Fruit fly (Drosophila melanogaster) whole organism, pupa: Measurements from ENCODE around the gene CG18649.

Experiments used
- CG10348 ChIP-seq: fragments of 200-800 bp; sonication (Bioruptor generic); IDR thresholded peaks from 2 replicates; pipeline ENCODE4 v1.3.6; 2022; ENCODE audit warnings: missing biosample characterization, missing genetic modification characterization
- CG12605 ChIP-seq: fragments of 200-800 bp; sonication (Bioruptor generic); IDR thresholded peaks from 2 replicates; pipeline ENCODE4 v1.3.6; 2022; ENCODE audit warnings: missing biosample characterization, missing genetic modification characterization
- CG13204 ChIP-seq: fragments of 200-800 bp; sonication (Bioruptor generic); optimal IDR thresholded peaks from 2 replicates; lab custom pipeline; 2018; ENCODE audit warnings: missing biosample characterization, mild to moderate bottlenecking, missing genetic modification characterization, moderate library complexity
- CG14655 ChIP-seq: fragments of 200-800 bp; sonication (Bioruptor generic); optimal IDR thresholded peaks from 3 replicates; lab custom pipeline; 2017; ENCODE audit warnings: mild to moderate bottlenecking, missing biosample characterization, missing genetic modification reagents, missing genetic modification characterization
- CG15710 ChIP-seq: fragments of 200-800 bp; sonication (Bioruptor generic); optimal IDR thresholded peaks from 2 replicates; lab custom pipeline; 2018; ENCODE audit warnings: missing biosample characterization, mild to moderate bottlenecking, missing genetic modification characterization, moderate library complexity
- CG17806 ChIP-seq: fragments of 200-800 bp; sonication (Bioruptor generic); optimal IDR thresholded peaks from 2 replicates; lab custom pipeline; 2018; ENCODE audit warnings: missing biosample characterization, mild to moderate bottlenecking, missing genetic modification characterization, moderate library complexity
- CG32121 ChIP-seq: fragments of 200-800 bp; sonication (Bioruptor generic); IDR thresholded peaks from 2 replicates; pipeline ENCODE4 v1.3.6; 2022; ENCODE audit warnings: missing biosample characterization, missing genetic modification characterization
- CG34367 ChIP-seq: fragments of 200-800 bp; sonication (Bioruptor generic); optimal IDR thresholded peaks from 2 replicates; lab custom pipeline; 2018; ENCODE audit warnings: missing biosample characterization, mild to moderate bottlenecking, missing genetic modification characterization
- CG4496 ChIP-seq: fragments of 200-800 bp; sonication (Bioruptor generic); IDR thresholded peaks from 3 replicates; pipeline ENCODE4 v1.3.6; 2022; ENCODE audit warnings: missing biosample characterization, missing genetic modification characterization
- CG8159 ChIP-seq: fragments of 200-800 bp; sonication (Bioruptor generic); optimal IDR thresholded peaks from 3 replicates; lab custom pipeline; 2018; ENCODE audit warnings: missing biosample characterization, mild to moderate bottlenecking, missing genetic modification characterization, moderate library complexity
- CG8301 ChIP-seq: fragments of 200-800 bp; sonication (Bioruptor generic); optimal IDR thresholded peaks from 2 replicates; lab custom pipeline; 2018; ENCODE audit warnings: missing biosample characterization, mild to moderate bottlenecking, missing genetic modification characterization
- CG9948 ChIP-seq: fragments of 200-800 bp; sonication (Bioruptor generic); optimal IDR thresholded peaks from 2 replicates; lab custom pipeline; 2018; ENCODE audit warnings: missing biosample characterization, mild to moderate bottlenecking, missing genetic modification characterization, moderate library complexity
- D1 ChIP-seq: fragments of 200-800 bp; sonication (Bioruptor generic); optimal IDR thresholded peaks from 2 replicates; lab custom pipeline; 2018; ENCODE audit warnings: missing biosample characterization, mild to moderate bottlenecking, missing genetic modification characterization, moderate library complexity
- EcR ChIP-seq: fragments of 200-800 bp; sonication (Bioruptor generic); optimal IDR thresholded peaks from 3 replicates; lab custom pipeline; 2019; ENCODE audit warnings: missing biosample characterization, missing genetic modification characterization, mild to moderate bottlenecking, moderate library complexity, missing genetic modification reagents
- Ets98B ChIP-seq: fragments of 200-800 bp; sonication (Bioruptor generic); IDR thresholded peaks from 2 replicates; pipeline ENCODE4 v1.3.6; 2022; ENCODE audit warnings: missing biosample characterization, missing genetic modification characterization
- Pif1A ChIP-seq: fragments of 200-800 bp; sonication (Bioruptor generic); optimal IDR thresholded peaks from 3 replicates; lab custom pipeline; 2016; ENCODE audit warnings: missing biosample characterization, missing genetic modification characterization
- Pif1B ChIP-seq: fragments of 200-800 bp; sonication (Bioruptor generic); optimal IDR thresholded peaks from 3 replicates; lab custom pipeline; 2016; ENCODE audit warnings: missing biosample characterization, missing genetic modification characterization
- Snoo ChIP-seq: fragments of 200-800 bp; sonication (Bioruptor generic); optimal IDR thresholded peaks from 3 replicates; lab custom pipeline; 2017; ENCODE audit warnings: missing biosample characterization, mild to moderate bottlenecking, missing genetic modification characterization, inconsistent platforms
- fd96Ca ChIP-seq: fragments of 200-800 bp; sonication (Bioruptor generic); IDR thresholded peaks from 3 replicates; pipeline ENCODE4 v1.3.6; 2022; ENCODE audit warnings: missing biosample characterization, missing genetic modification characterization
- gl ChIP-seq: fragments of 200-800 bp; sonication (Bioruptor generic); optimal IDR thresholded peaks from 2 replicates; lab custom pipeline; 2018; ENCODE audit warnings: missing biosample characterization, mild to moderate bottlenecking, missing genetic modification characterization
- rn ChIP-seq: fragments of 200-800 bp; sonication (Bioruptor generic); IDR thresholded peaks from 2 replicates; pipeline ENCODE4 v1.3.6; 2022; ENCODE audit warnings: missing biosample characterization, missing genetic modification characterization

The CG18649 gene

DNA sequence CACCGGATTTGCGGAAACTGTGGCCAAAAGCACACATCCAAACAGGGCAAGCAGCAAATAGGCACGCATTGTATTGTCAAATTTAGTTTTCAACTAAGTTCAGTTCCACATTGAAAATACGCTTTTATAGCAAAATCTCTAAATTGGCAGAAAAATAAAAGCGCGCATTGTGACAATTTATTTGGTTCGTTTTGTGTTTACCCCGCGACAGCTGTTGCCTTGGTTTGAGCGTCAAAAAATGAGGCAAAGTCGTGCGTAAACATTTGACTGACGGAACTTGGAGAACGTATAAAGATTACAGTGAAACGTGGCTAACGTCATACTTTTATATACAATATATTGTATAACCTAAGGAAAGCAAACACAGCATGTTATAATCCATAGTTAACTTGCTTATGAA, at the start of gene CG18649:
Gene CG18649, minus strand, starts transcription at position 101 of the 400 bp plus-strand sequence.
- TF ChIP-seq CG32121 (no peak), CG10348 (GFP tag; lab: Robert Waterston, UW) (no peak), CG12605 (no peak), CG13204 (GFP tag; lab: Kevin White, UChicago) (no peak), Pif1B (GFP tag; lab: Kevin White, UChicago) (no peak), fd96Ca (GFP tag; lab: Robert Waterston, UW) (no peak), CG15710 (tag; lab: Kevin White, UChicago) (no peak), rn (no peak), CG9948 (no peak), Snoo (tag; lab: Kevin White, UChicago) (no peak), gl (no peak), CG4496 (GFP tag; lab: Robert Waterston, UW) (no peak), EcR (no peak), CG34367 (no peak), Pif1A (GFP tag; lab: Kevin White, UChicago) (no peak), CG8159 (no peak), CG14655 (GFP tag; lab: Kevin White, UChicago) (no peak), D1 (no peak)

DNA sequence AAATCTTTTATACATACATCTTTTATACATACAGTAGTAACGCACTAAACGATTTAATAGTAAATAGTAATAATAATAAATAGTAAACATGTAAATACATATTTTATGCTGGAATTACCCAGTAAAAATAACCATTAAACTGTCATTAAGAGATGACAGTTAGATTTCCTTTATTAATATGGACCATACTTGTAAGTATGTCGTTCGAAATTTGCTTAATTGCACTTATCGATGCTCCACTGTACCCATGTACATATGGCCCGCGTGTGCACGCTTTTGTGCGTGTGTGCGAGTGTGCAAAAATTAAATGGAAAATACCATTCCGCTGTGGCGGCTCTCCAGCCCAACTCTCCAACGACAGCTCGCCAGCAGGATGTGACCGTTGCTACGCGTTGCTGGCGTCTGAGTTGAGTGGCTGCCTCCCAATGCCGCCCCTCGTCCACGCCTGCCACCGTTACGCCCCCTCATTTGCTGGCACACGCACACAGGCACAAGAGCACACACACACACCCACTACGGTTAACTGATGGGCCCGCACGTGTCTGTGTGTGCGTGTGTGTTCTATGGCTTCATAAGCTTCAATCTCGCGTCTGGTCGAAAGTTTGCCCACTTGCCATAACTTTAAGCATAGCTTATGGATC, 48.9 kb upstream of the CG18649 start:
- no peak for TF ChIP-seq CG10348 (GFP tag; lab: Robert Waterston, UW)
- TF ChIP-seq Pif1B (GFP tag; lab: Kevin White, UChicago): no peak
- peak; percentile 13 for TF ChIP-seq CG8301 (tag; lab: Kevin White, UChicago)
- TF ChIP-seq D1: no peak
- peak; percentile 54; the same call in 1 of the 3 replicates for TF ChIP-seq CG4496 (GFP tag; lab: Robert Waterston, UW)
- peak; percentile 5 for TF ChIP-seq Pif1A (GFP tag; lab: Kevin White, UChicago)
- peak; percentile 31 for TF ChIP-seq Ets98B (GFP tag; lab: Robert Waterston, UW)
- peak; percentile 31 for TF ChIP-seq CG17806
- TF ChIP-seq CG13204 (GFP tag; lab: Kevin White, UChicago): peak; percentile 96
- peak; percentile 25 for TF ChIP-seq CG9948
- peak; percentile 49 for TF ChIP-seq CG14655 (GFP tag; lab: Kevin White, UChicago)
- TF ChIP-seq CG8159: peak; percentile 49
- 0 out of 3 replicates have a peak, but pooled peaks have one; percentile 12 for TF ChIP-seq fd96Ca (GFP tag; lab: Robert Waterston, UW)
- TF ChIP-seq CG15710 (tag; lab: Kevin White, UChicago): peak; percentile 49
- TF ChIP-seq CG34367: peak; percentile 38
- peak; percentile 49 for TF ChIP-seq EcR
- no peak for TF ChIP-seq CG32121
- no peak for TF ChIP-seq Snoo (tag; lab: Kevin White, UChicago)

DNA sequence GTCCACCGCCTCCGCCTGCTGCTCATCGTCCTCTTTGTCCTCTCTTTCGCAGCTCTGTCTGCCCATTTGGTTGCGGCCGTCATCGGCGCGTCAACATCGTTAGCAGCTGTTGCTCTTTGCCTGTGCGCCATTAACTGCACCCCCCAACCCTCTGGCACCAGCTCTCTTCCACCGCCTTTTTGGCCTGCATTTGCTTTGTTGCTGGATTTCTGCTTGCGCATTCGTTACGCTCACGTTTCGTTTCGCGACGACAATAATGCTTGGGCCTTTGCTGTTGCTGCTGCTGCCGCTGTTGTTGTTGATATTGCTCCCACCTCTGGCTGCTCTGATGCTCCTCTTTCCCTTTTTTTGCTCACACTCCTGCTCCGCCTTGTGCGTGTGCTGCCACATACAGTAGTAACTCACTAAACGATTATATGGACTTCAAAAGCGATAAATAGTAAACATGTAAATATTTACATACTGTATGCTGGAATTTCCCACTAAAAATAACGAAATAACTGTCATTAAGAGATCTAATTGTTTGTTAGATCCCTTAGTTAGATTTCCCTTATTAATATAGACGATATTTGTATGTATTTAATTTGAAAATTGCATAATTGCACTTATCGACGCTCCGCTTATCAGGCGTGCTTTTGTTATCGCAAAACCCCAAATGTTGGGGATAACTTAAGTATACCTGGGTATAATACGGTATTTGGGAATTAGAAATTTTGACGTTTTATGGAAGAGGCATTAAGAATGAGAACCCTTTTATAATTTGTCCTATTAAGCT, 47.9 kb upstream of the CG18649 start:
- TF ChIP-seq CG13204 (GFP tag; lab: Kevin White, UChicago) (peak; percentile 99), CG17806 (peak; percentile 25), EcR (peak; percentile 83), CG12605 (no peak; the same call in 1 of the 2 replicates), CG4496 (GFP tag; lab: Robert Waterston, UW) (peak; percentile 71; the same call in 2 of the 3 replicates), Pif1B (GFP tag; lab: Kevin White, UChicago) (no peak), Pif1A (GFP tag; lab: Kevin White, UChicago) (no peak), CG34367 (peak; percentile 5), CG8159 (peak; percentile 52), CG15710 (tag; lab: Kevin White, UChicago) (peak; percentile 37), CG9948 (peak; percentile 7), rn (no peak), CG32121 (peak; percentile 60), CG10348 (GFP tag; lab: Robert Waterston, UW) (0 out of 2 replicates have a peak, but pooled peaks have one; percentile 7), gl (peak; percentile 8), CG8301 (tag; lab: Kevin White, UChicago) (peak; percentile 18), CG14655 (GFP tag; lab: Kevin White, UChicago) (peak; percentile 2), D1 (peak; percentile 12), Snoo (tag; lab: Kevin White, UChicago) (peak; percentile 22), Ets98B (GFP tag; lab: Robert Waterston, UW) (peak; percentile 47; the same call in 1 of the 2 replicates), fd96Ca (GFP tag; lab: Robert Waterston, UW) (peak; percentile 25; the same call in 1 of the 3 replicates)

dm6 chr3L:15100983-15101382, 47.0 kb upstream of the CG18649 start:
- TF ChIP-seq CG10348 (GFP tag; lab: Robert Waterston, UW) (no peak), CG12605 (no peak), Ets98B (GFP tag; lab: Robert Waterston, UW) (no peak), CG8159 (no peak), fd96Ca (GFP tag; lab: Robert Waterston, UW) (no peak), Pif1A (GFP tag; lab: Kevin White, UChicago) (no peak), Snoo (tag; lab: Kevin White, UChicago) (no peak), CG9948 (no peak), CG15710 (tag; lab: Kevin White, UChicago) (no peak), CG8301 (tag; lab: Kevin White, UChicago) (no peak), CG4496 (GFP tag; lab: Robert Waterston, UW) (no peak), EcR (no peak), CG14655 (GFP tag; lab: Kevin White, UChicago) (no peak)
- TF ChIP-seq, all 21 proteins: peak for 0

DNA sequence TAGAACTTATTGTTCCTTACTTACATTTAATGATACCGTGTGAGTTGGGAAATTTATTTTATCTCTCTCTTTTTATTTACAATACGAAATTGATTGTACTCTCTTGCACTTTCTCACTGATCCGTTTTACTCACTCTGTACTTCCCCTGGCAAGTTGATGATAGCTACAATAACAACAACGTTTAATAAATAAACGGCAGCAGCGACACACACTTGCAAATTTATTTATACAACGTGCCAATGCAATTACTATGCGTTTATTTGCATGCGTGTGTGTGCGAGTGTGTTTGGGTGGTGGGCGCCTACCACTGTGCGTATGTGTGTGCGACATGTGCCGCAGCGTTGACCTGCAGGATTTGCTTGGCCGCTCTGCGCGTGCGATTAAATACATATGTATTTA, 45.6 kb upstream of the CG18649 start:
- TF ChIP-seq CG32121 (no peak), CG13204 (GFP tag; lab: Kevin White, UChicago) (peak; percentile 63), CG10348 (GFP tag; lab: Robert Waterston, UW) (no peak), Ets98B (GFP tag; lab: Robert Waterston, UW) (no peak), gl (no peak), Pif1B (GFP tag; lab: Kevin White, UChicago) (no peak), rn (no peak), EcR (peak; percentile 26)
